Fruit fly (Drosophila melanogaster) whole organism, embryonic: ENCODE data around the gene CG6569.

Experiments used
- CG11695 ChIP-seq: fragments of 200-800 bp; sonication (Bioruptor generic); IDR thresholded peaks from 3 replicates; pipeline ENCODE4 v1.3.6; 2022; ENCODE audit warnings: missing biosample characterization, missing genetic modification characterization
- CG13123 ChIP-seq: fragments of 200-800 bp; sonication (Bioruptor generic); optimal IDR thresholded peaks from 2 replicates; lab custom pipeline; 2016; ENCODE audit warnings: missing biosample characterization, missing genetic modification characterization
- CG13624 ChIP-seq: fragments of 200-800 bp; sonication (Bioruptor generic); optimal IDR thresholded peaks from 2 replicates; lab custom pipeline; 2016; ENCODE audit warnings: missing biosample characterization, missing genetic modification characterization
- CG15601 ChIP-seq: fragments of 200-800 bp; sonication (Bioruptor generic); optimal IDR thresholded peaks from 3 replicates; lab custom pipeline; 2019; ENCODE audit warnings: missing biosample characterization, mild to moderate bottlenecking, missing genetic modification characterization, moderate library complexity
- CG16813 ChIP-seq: fragments of 200-800 bp; sonication (Bioruptor generic); IDR thresholded peaks from 3 replicates; pipeline ENCODE4 v1.3.6; 2022; ENCODE audit warnings: missing biosample characterization, missing genetic modification characterization; ENCODE audit not compliant: partially characterized antibody
- CG17359 ChIP-seq: fragments of 200-800 bp; sonication (Bioruptor generic); optimal IDR thresholded peaks from 3 replicates; lab custom pipeline; 2018; ENCODE audit warnings: missing biosample characterization, mild to moderate bottlenecking, missing genetic modification characterization, moderate library complexity
- CG17912 ChIP-seq: fragments of 200-800 bp; sonication (Bioruptor generic); optimal IDR thresholded peaks from 2 replicates; lab custom pipeline; 2018; ENCODE audit warnings: missing biosample characterization, mild to moderate bottlenecking, missing genetic modification characterization
- CG2199 ChIP-seq: fragments of 200-800 bp; sonication (Bioruptor generic); IDR thresholded peaks from 3 replicates; pipeline ENCODE4 v1.3.6; 2022; ENCODE audit warnings: missing biosample characterization, missing genetic modification characterization
- CG31441 ChIP-seq: fragments of 200-800 bp; sonication (Bioruptor generic); IDR thresholded peaks from 2 replicates; pipeline ENCODE4 v1.3.6; 2022; ENCODE audit warnings: missing biosample characterization, missing genetic modification characterization
- CG4424 ChIP-seq: fragments of 200-800 bp; sonication (Bioruptor generic); optimal IDR thresholded peaks from 3 replicates; lab custom pipeline; 2016; ENCODE audit warnings: missing biosample characterization, missing genetic modification characterization
- CG6683 ChIP-seq: fragments of 200-800 bp; sonication (Bioruptor generic); optimal IDR thresholded peaks from 2 replicates; lab custom pipeline; 2017; ENCODE audit warnings: missing biosample characterization, mild to moderate bottlenecking, missing genetic modification characterization, missing genetic modification reagents
- CG7556 ChIP-seq: fragments of 200-800 bp; sonication (Bioruptor generic); optimal IDR thresholded peaks from 2 replicates; lab custom pipeline; 2017; ENCODE audit warnings: missing biosample characterization, mild to moderate bottlenecking, missing genetic modification characterization
- CG7839 ChIP-seq: fragments of 200-800 bp; sonication (Bioruptor generic); optimal IDR thresholded peaks from 3 replicates; lab custom pipeline; 2018; ENCODE audit warnings: missing biosample characterization, mild to moderate bottlenecking, missing genetic modification characterization, moderate library complexity
- CG7928 ChIP-seq: fragments of 200-800 bp; sonication (Bioruptor generic); optimal IDR thresholded peaks from 2 replicates; lab custom pipeline; 2017; ENCODE audit warnings: missing biosample characterization, mild to moderate bottlenecking, missing genetic modification characterization
- CG8359 ChIP-seq: fragments of 200-800 bp; sonication (Bioruptor generic); optimal IDR thresholded peaks from 2 replicates; lab custom pipeline; 2017; ENCODE audit warnings: missing biosample characterization, mild to moderate bottlenecking, missing genetic modification characterization, borderline replicate concordance
- CHES-1-like ChIP-seq: fragments of 200-800 bp; sonication (Bioruptor generic); optimal IDR thresholded peaks from 2 replicates; lab custom pipeline; 2016; ENCODE audit warnings: missing biosample characterization, missing genetic modification characterization
- Chrac-16 ChIP-seq: fragments of 200-800 bp; sonication (Bioruptor generic); optimal IDR thresholded peaks from 3 replicates; lab custom pipeline; 2016; ENCODE audit warnings: missing biosample characterization, missing genetic modification characterization
- Dref ChIP-seq: fragments of 200-800 bp; sonication (Bioruptor generic); IDR thresholded peaks from 2 replicates; pipeline ENCODE4 v1.3.6; 2022; ENCODE audit warnings: missing biosample characterization, missing genetic modification characterization
- Gsc ChIP-seq: fragments of 200-800 bp; sonication (Bioruptor generic); IDR thresholded peaks from 2 replicates; pipeline ENCODE4 v1.3.6; 2022; ENCODE audit warnings: missing biosample characterization, missing genetic modification characterization
- Lhr ChIP-seq: fragments of 200-800 bp; sonication (Bioruptor generic); optimal IDR thresholded peaks from 3 replicates; lab custom pipeline; 2017; ENCODE audit warnings: mild to moderate bottlenecking, missing biosample characterization, missing genetic modification reagents, missing genetic modification characterization
- Lpt ChIP-seq: fragments of >200 bp; optimal IDR thresholded peaks from 2 replicates; lab custom pipeline; 2018; ENCODE audit warnings: missing biosample characterization, missing genetic modification characterization
- MBD-R2 ChIP-seq: fragments of 200-800 bp; sonication (Bioruptor generic); IDR thresholded peaks from 2 replicates; pipeline ENCODE4 v1.3.6; 2022; ENCODE audit warnings: missing biosample characterization, missing genetic modification characterization
- Mes4 ChIP-seq: fragments of 200-800 bp; sonication (Bioruptor generic); optimal IDR thresholded peaks from 2 replicates; lab custom pipeline; 2016; ENCODE audit warnings: missing biosample characterization, missing genetic modification characterization
- Mrtf ChIP-seq: fragments of 200-800 bp; sonication (Bioruptor generic); IDR thresholded peaks from 3 replicates; pipeline ENCODE4 v1.3.6; 2022; ENCODE audit warnings: missing biosample characterization, missing genetic modification characterization
- NC2α ChIP-seq: fragments of 200-800 bp; sonication (Bioruptor generic); optimal IDR thresholded peaks from 2 replicates; lab custom pipeline; 2016; ENCODE audit warnings: missing biosample characterization, missing genetic modification characterization
- Pdp1 ChIP-seq, 2 experiments: fragments of 200-800 bp; sonication (Bioruptor generic); optimal IDR thresholded peaks; 3 replicates each; lab custom pipeline; 2016; ENCODE audit warnings: missing biosample characterization in 2 of 2, missing genetic modification characterization in 2 of 2, mild to moderate bottlenecking in 1 of 2, moderate library complexity in 1 of 2
- Poxn ChIP-seq: fragments of 200-800 bp; sonication (Bioruptor generic); IDR thresholded peaks from 2 replicates; pipeline ENCODE4 v1.3.6; 2022; ENCODE audit warnings: missing biosample characterization, missing genetic modification characterization
- Spps ChIP-seq: fragments of 200-800 bp; sonication (Bioruptor generic); optimal IDR thresholded peaks from 2 replicates; lab custom pipeline; 2018; ENCODE audit warnings: missing biosample characterization, mild to moderate bottlenecking, missing genetic modification characterization
- chif ChIP-seq, 2 experiments: fragments of 200-800 bp; sonication (Bioruptor generic); optimal IDR thresholded peaks; 3 replicates each; lab custom pipeline; 2016; ENCODE audit warnings: missing biosample characterization in 2 of 2, missing genetic modification characterization in 2 of 2
- esg ChIP-seq: fragments of 200-800 bp; sonication (Bioruptor generic); conservative IDR thresholded peaks from 2 replicates; pipeline ENCODE4 v1.3.6; 2022; ENCODE audit warnings: missing biosample characterization, missing genetic modification characterization
- fu2 ChIP-seq: fragments of 200-800 bp; sonication (Bioruptor generic); optimal IDR thresholded peaks from 2 replicates; lab custom pipeline; 2016; ENCODE audit warnings: missing biosample characterization, missing genetic modification characterization
- grn ChIP-seq: fragments of 200-800 bp; sonication (Bioruptor generic); optimal IDR thresholded peaks from 3 replicates; lab custom pipeline; 2017; ENCODE audit warnings: missing biosample characterization, missing genetic modification characterization
- kay ChIP-seq: fragments of 200-800 bp; sonication (Bioruptor generic); optimal IDR thresholded peaks from 2 replicates; lab custom pipeline; 2016; ENCODE audit warnings: missing biosample characterization, missing genetic modification characterization
- lbe ChIP-seq: fragments of 200-800 bp; sonication (Bioruptor generic); optimal IDR thresholded peaks from 2 replicates; lab custom pipeline; 2016; ENCODE audit warnings: missing biosample characterization, mild to moderate bottlenecking, missing genetic modification characterization
- lov ChIP-seq, 2 experiments: fragments of 200-800 bp in 1 of 2; fragments of >200 bp in 1 of 2; sonication (Bioruptor generic) in 1 of 2; IDR thresholded peaks in 1 of 2; optimal IDR thresholded peaks in 1 of 2; 2 replicates in 1 of 2; 3 replicates in 1 of 2; pipeline versions ENCODE4 v1.3.6 to Lab custom; 2017 to 2022; ENCODE audit warnings: missing biosample characterization in 1 of 2, missing genetic modification characterization in 1 of 2
- luna ChIP-seq: fragments of 200-800 bp; sonication (Bioruptor generic); optimal IDR thresholded peaks from 2 replicates; lab custom pipeline; 2016; ENCODE audit warnings: missing biosample characterization, missing genetic modification characterization
- mirr ChIP-seq: fragments of 200-800 bp; sonication (Bioruptor generic); optimal IDR thresholded peaks from 3 replicates; lab custom pipeline; 2018; ENCODE audit warnings: missing biosample characterization, mild to moderate bottlenecking, missing genetic modification characterization
- nau ChIP-seq: fragments of 200-800 bp; sonication (Bioruptor generic); optimal IDR thresholded peaks from 3 replicates; lab custom pipeline; 2017; ENCODE audit warnings: missing biosample characterization, mild to moderate bottlenecking, missing genetic modification characterization, missing genetic modification reagents
- phol ChIP-seq: fragments of 200-800 bp; sonication (Bioruptor generic); optimal IDR thresholded peaks from 3 replicates; lab custom pipeline; 2018; ENCODE audit warnings: missing biosample characterization, mild to moderate bottlenecking, missing genetic modification characterization, moderate library complexity
- salm ChIP-seq: fragments of 200-800 bp; sonication (Bioruptor generic); optimal IDR thresholded peaks from 2 replicates; lab custom pipeline; 2018; ENCODE audit warnings: missing biosample characterization, mild to moderate bottlenecking, missing genetic modification characterization
- sc ChIP-seq, 3 experiments: fragments of >200 bp in 2 of 3; fragments of 200-800 bp in 1 of 3; sonication (Bioruptor generic) in 1 of 3; optimal IDR thresholded peaks; 2 replicates in 2 of 3; 3 replicates in 1 of 3; lab custom pipeline; 2017; ENCODE audit warnings: mild to moderate bottlenecking in 1 of 3, missing biosample characterization in 1 of 3, missing genetic modification characterization in 1 of 3, missing genetic modification reagents in 1 of 3
- schlank ChIP-seq: fragments of 200-800 bp; sonication (Bioruptor generic); optimal IDR thresholded peaks from 2 replicates; lab custom pipeline; 2018; ENCODE audit warnings: missing biosample characterization, mild to moderate bottlenecking, missing genetic modification characterization
- sens ChIP-seq: fragments of 200-800 bp; sonication (Bioruptor generic); peaks from one replicate; lab custom pipeline; 2016; ENCODE audit warnings: missing biosample characterization, missing genetic modification characterization
- seq ChIP-seq: fragments of 200-800 bp; sonication (Bioruptor generic); IDR thresholded peaks from 2 replicates; pipeline ENCODE4 v1.3.6; 2022; ENCODE audit warnings: missing biosample characterization, missing genetic modification characterization
- ssp ChIP-seq: fragments of 200-800 bp; sonication (Bioruptor generic); IDR thresholded peaks from 2 replicates; pipeline ENCODE4 v1.3.6; 2022; ENCODE audit warnings: missing biosample characterization, missing genetic modification characterization
- stc ChIP-seq: fragments of 200-800 bp; sonication (Bioruptor generic); IDR thresholded peaks from 2 replicates; pipeline ENCODE4 v1.3.6; 2022; ENCODE audit warnings: missing biosample characterization, missing genetic modification characterization
- stwl ChIP-seq: fragments of 200-800 bp; sonication (Bioruptor generic); optimal IDR thresholded peaks from 3 replicates; lab custom pipeline; 2018; ENCODE audit warnings: missing biosample characterization, mild to moderate bottlenecking, missing genetic modification characterization, moderate library complexity
- vnd ChIP-seq: fragments of 200-800 bp; sonication (Bioruptor generic); IDR thresholded peaks from 3 replicates; pipeline ENCODE4 v1.3.6; 2022; ENCODE audit warnings: missing biosample characterization, missing genetic modification characterization; ENCODE audit not compliant: partially characterized antibody

CG6569 gene

DNA sequence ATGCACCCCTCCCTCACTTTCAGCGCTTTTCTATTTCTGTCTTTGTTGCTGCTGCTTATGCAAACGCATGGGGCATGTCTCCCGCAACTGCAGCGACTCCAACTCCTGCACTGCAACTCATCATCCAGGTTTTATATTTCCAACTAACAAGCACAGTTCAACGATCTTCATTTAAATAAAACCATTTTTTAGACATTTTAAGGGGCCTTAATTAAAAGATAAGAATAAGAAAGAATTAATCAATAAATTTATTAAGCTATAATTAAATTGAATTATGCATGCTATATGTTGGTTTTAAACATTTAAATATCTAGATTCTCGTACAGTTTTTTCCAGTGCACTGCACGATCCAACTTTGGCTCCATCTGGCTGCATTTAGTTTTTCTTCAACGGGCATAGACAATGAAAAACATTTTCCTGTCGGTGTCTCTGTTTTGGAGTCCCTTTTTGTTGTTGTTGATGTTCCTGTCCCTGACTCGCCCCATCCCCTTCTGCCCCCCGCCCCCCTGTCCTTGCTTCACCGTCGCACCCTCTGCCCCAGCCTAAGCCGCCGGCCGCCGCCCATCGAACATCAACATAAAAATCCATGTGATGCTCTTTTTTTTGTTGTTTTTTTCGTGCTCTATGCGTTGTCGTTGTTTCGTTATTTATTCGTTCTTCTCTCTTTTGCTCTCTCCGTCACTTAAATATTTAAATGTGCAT, 38.8 kb downstream of the CG6569 start (continued):
- TF ChIP-seq CG7556 (peak; percentile 71), CG6683 (GFP tag; lab: Kevin White, UChicago) (no peak), esg (GFP tag; lab: Robert Waterston, UW) (no peak), fu2 (GFP tag; lab: Kevin White, UChicago) (no peak), CG15601 (tag; lab: Kevin White, UChicago) (peak; percentile 93), CG17912 (GFP tag; lab: Kevin White, UChicago) (no peak), NC2α (GFP tag; lab: Kevin White, UChicago) (no peak), CG4424 (GFP tag; lab: Kevin White, UChicago) (peak; percentile 86), stc (peak; percentile 48; the same call in 1 of the 2 replicates), salm (tag; lab: Kevin White, UChicago) (peak; percentile 56), nau (no peak), Spps (tag; lab: Kevin White, UChicago) (peak; percentile 85), CG16813 (no peak), Chrac-16 (GFP tag; lab: Kevin White, UChicago) (peak; percentile 50), lbe (GFP tag; lab: Kevin White, UChicago) (no peak), vnd (GFP tag; lab: Robert Waterston, UW) (no peak), phol (tag; lab: Kevin White, UChicago) (peak; percentile 89), grn (GFP tag; lab: Kevin White, UChicago) (no peak), sens (GFP tag; lab: Kevin White, UChicago) (peak; percentile 88), schlank (no peak), Gsc (GFP tag; lab: Robert Waterston, UW) (0 out of 2 replicates have a peak, but pooled peaks have one; percentile 14), Lhr (GFP tag; lab: Kevin White, UChicago) (peak; percentile 33), CG8359 (peak; percentile 55), chif (GFP tag; optimal IDR thresholded peaks at IDR 0.05; lab: Kevin White, UChicago) (peak in 1 of 2 experiments; percentile 51), sc (optimal IDR thresholded peaks at IDR 0.05; lab: Kevin White, UChicago) (no peak), sc (GFP tag; optimal IDR thresholded peaks at IDR 0.05; lab: Kevin White, UChicago) (peak; percentile 83), CHES-1-like (GFP tag; lab: Kevin White, UChicago) (no peak), CG2199 (GFP tag; lab: Robert Waterston, UW) (0 out of 3 replicates have a peak, but pooled peaks have one; percentile 9), Dref (GFP tag; lab: Robert Waterston, UW) (no peak), CG7839 (peak; percentile 79), mirr (GFP tag; lab: Kevin White, UChicago) (no peak), ssp (GFP tag; lab: Robert Waterston, UW) (peak; percentile 37; the same call in 1 of the 2 replicates), CG11695 (GFP tag; lab: Robert Waterston, UW) (0 out of 3 replicates have a peak, but pooled peaks have one; percentile 47), Mes4 (GFP tag; lab: Kevin White, UChicago) (no peak), CG31441 (GFP tag; lab: Robert Waterston, UW) (peak; percentile 86), MBD-R2 (GFP tag; lab: Robert Waterston, UW) (no peak), seq (GFP tag; lab: Robert Waterston, UW) (no peak), stwl (tag; lab: Kevin White, UChicago) (peak; percentile 53), CG13624 (no peak), Mrtf (GFP tag; lab: Robert Waterston, UW) (no peak; the same call in 2 of the 3 replicates), Poxn (GFP tag; lab: Robert Waterston, UW) (no peak), lov (optimal IDR thresholded peaks at IDR 0.05; lab: Kevin White, UChicago) (no peak), lov (GFP tag; IDR thresholded peaks at IDR 0.05; lab: Robert Waterston, UW) (0 out of 3 replicates have a peak, but pooled peaks have one; percentile 37), kay (GFP tag; lab: Kevin White, UChicago) (no peak), luna (GFP tag; lab: Kevin White, UChicago) (no peak), Pdp1 (GFP tag; optimal IDR thresholded peaks at IDR 0.05; lab: Kevin White, UChicago) (peak in 1 of 2 experiments; percentile 22), CG13123 (GFP tag; lab: Kevin White, UChicago) (peak; percentile 32), CG7928 (GFP tag; lab: Kevin White, UChicago) (no peak), Lpt (GFP tag; lab: Kevin White, UChicago) (no peak), CG17359 (tag; lab: Kevin White, UChicago) (peak; percentile 67)
